Worm (Caenorhabditis elegans): ENCODE data around the gene col-105.
A peak's percentile ranks its signal among the peaks of the same experiment; 100 is the strongest.

Gene col-105

DNA sequence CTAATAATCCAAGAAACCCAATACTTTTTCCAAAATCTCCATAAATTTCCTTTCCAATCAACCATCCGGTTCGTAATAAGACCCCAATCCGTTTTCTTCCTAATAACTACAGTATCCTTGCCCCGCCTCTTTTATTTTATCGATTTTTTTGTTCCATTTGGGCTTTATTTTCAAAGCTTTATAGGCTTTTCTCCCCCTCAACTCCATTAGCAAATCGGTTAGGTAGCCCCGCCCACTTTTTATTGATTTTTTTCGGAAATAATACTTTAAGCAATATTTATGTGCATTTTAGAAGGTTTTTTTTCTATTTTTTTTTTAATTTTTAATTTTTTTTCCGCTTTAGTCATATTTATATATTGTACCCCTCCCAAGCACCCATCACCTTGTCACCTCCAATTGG is 41.0 kb upstream of the col-105 start:
- no peak for TF ChIP-seq rcor-1 (GFP tag; IDR thresholded peaks at IDR 0.05)
- no peak for TF ChIP-seq cebp-1 (GFP tag; IDR thresholded peaks at IDR 0.05)
- TF ChIP-seq cebp-1 (tag; optimal IDR thresholded peaks at IDR 0.05): no peak
- no peak for TF ChIP-seq F37B4.10 (GFP tag; IDR thresholded peaks at IDR 0.05)
- no peak for TF ChIP-seq ztf-6 (GFP tag; IDR thresholded peaks at IDR 0.05)
- no peak for TF ChIP-seq fkh-3 (tag; optimal IDR thresholded peaks at IDR 0.05)
- no peak for TF ChIP-seq mel-28 (tag; optimal IDR thresholded peaks at IDR 0.05; ENCODE audit: borderline replicate concordance)
- no peak for TF ChIP-seq nhr-120 (GFP tag; IDR thresholded peaks at IDR 0.05)
- TF ChIP-seq B0035.1 (tag; optimal IDR thresholded peaks at IDR 0.05): no peak
- no peak for TF ChIP-seq dox-1 (GFP tag; IDR thresholded peaks at IDR 0.05)
- no peak for TF ChIP-seq ekl-4 (GFP tag; IDR thresholded peaks at IDR 0.05)
- TF ChIP-seq dpff-1 (tag; optimal IDR thresholded peaks at IDR 0.05): no peak

DNA sequence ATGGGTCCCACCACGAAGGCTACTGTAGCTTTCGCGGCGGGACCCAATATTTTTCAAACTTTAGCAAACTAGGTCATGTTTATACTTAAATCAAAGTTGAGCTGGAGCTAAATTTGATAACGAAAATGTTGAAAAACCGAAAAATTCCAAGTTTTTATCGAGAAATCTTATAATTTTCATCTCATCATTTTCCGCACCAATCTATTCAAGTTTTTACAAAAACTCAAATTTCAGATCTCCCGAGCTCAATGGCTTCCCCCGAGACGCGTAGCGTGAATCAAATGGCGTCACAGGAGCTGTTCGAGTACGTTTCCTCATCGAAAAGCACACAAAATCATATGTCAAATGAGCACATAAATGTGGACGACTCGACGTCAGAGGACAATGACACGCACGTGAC is 38.9 kb upstream of the col-105 start:
- no peak for TF ChIP-seq nfya-1 (tag; optimal IDR thresholded peaks at IDR 0.05; ENCODE audit: borderline replicate concordance, insufficient read depth)
- no peak for TF ChIP-seq aptf-3 (GFP tag; IDR thresholded peaks at IDR 0.05)
- no peak for TF ChIP-seq egl-18 (GFP tag; IDR thresholded peaks at IDR 0.05)
- TF ChIP-seq ceh-40 (GFP tag; IDR thresholded peaks at IDR 0.05): no peak
- no peak for TF ChIP-seq B0261.1 (tag; optimal IDR thresholded peaks at IDR 0.05)
- no peak for TF ChIP-seq rcor-1 (GFP tag; IDR thresholded peaks at IDR 0.05)
- no peak for TF ChIP-seq hmg-20 (GFP tag; IDR thresholded peaks at IDR 0.05)
- TF ChIP-seq mxl-1 (tag; optimal IDR thresholded peaks at IDR 0.05): no peak
- TF ChIP-seq pha-4 (tag; optimal IDR thresholded peaks at IDR 0.05): no peak
- no peak for TF ChIP-seq F57A8.1 (GFP tag; optimal IDR thresholded peaks at IDR 0.05)
- no peak for TF ChIP-seq egrh-3 (GFP tag; IDR thresholded peaks at IDR 0.05)
- no peak for TF ChIP-seq F55B11.4 (tag; optimal IDR thresholded peaks at IDR 0.05; ENCODE audit: borderline replicate concordance, insufficient read depth)
- TF ChIP-seq egl-44 (GFP tag; IDR thresholded peaks at IDR 0.05): no peak
- no peak for TF ChIP-seq ceh-91 (GFP tag; IDR thresholded peaks at IDR 0.05)
- no peak for TF ChIP-seq snpc-3.4 (tag; optimal IDR thresholded peaks at IDR 0.05)
- TF ChIP-seq chd-7 (tag; optimal IDR thresholded peaks at IDR 0.05): no peak
- no peak for TF ChIP-seq gei-17 (GFP tag; optimal IDR thresholded peaks at IDR 0.05)
- TF ChIP-seq ccch-3 (GFP tag; optimal IDR thresholded peaks at IDR 0.05): no peak
- no peak for TF ChIP-seq madf-6 (GFP tag; IDR thresholded peaks at IDR 0.05)

ce11 chrIV:1394077-1394476 is 35.1 kb upstream of the col-105 start:
- TF ChIP-seq B0261.1 (tag; optimal IDR thresholded peaks at IDR 0.05) (peak; percentile 42), madf-3 (GFP tag; IDR thresholded peaks at IDR 0.05) (no peak), rpc-1 (optimal IDR thresholded peaks at IDR 0.05) (peak; percentile 27), rpc-1 (tag; optimal IDR thresholded peaks at IDR 0.05) (peak; percentile 68), lir-1 (GFP tag; conservative IDR thresholded peaks at IDR 0.05) (no peak), tbp1 (GFP tag; optimal IDR thresholded peaks at IDR 0.05) (peak; percentile 80)

ce11 chrIV:1391446-1391845 is 32.4 kb upstream of the col-105 start:
- TF ChIP-seq mcd-1 (GFP tag; IDR thresholded peaks at IDR 0.05) (no peak), rpc-1 (optimal IDR thresholded peaks at IDR 0.05) (no peak), rpc-1 (tag; optimal IDR thresholded peaks at IDR 0.05) (peak; percentile 51), tbp1 (GFP tag; optimal IDR thresholded peaks at IDR 0.05) (peak; percentile 50), ceh-100 (GFP tag; IDR thresholded peaks at IDR 0.05) (no peak), ztf-18 (tag; optimal IDR thresholded peaks at IDR 0.05) (no peak)
